Worm (Caenorhabditis elegans) whole organism, early embryonic: ENCODE results near the gene F46F5.7.

Experiments
- B0310.2 ChIP-seq: sonication (generic microtip); optimal IDR thresholded peaks from 2 replicates; lab custom pipeline; 2016; ENCODE audit warnings: mild to moderate bottlenecking, missing genetic modification characterization, missing compliant biosample characterization
- F13C5.2 ChIP-seq: sonication (generic microtip); optimal IDR thresholded peaks from 2 replicates; lab custom pipeline; 2017; ENCODE audit warnings: mild to moderate bottlenecking, missing genetic modification characterization, inconsistent platforms, missing compliant biosample characterization
- aly-1 ChIP-seq: sonication (generic microtip); optimal IDR thresholded peaks from 2 replicates; lab custom pipeline; 2016; ENCODE audit warnings: missing genetic modification characterization, missing compliant biosample characterization
- ama-1 ChIP-seq: fragments of 150-350 bp; optimal IDR thresholded peaks from 2 replicates; lab custom pipeline; 2014
- ceh-13 ChIP-seq: fragments of 200-800 bp; sonication (Bioruptor generic); optimal IDR thresholded peaks from 2 replicates; lab custom pipeline; 2018; ENCODE audit warnings: mild to moderate bottlenecking, missing genetic modification characterization, missing compliant biosample characterization
- ceh-36 ChIP-seq: sonication (generic microtip); optimal IDR thresholded peaks from 2 replicates; lab custom pipeline; 2016; ENCODE audit warnings: missing genetic modification characterization, inconsistent platforms, missing compliant biosample characterization
- ets-7 ChIP-seq: sonication (generic microtip); optimal IDR thresholded peaks from 2 replicates; lab custom pipeline; 2016; ENCODE audit warnings: missing genotype, missing genetic modification characterization, missing compliant biosample characterization
- flt-1 ChIP-seq: fragments of 200-800 bp; sonication (Bioruptor generic); IDR thresholded peaks from 2 replicates; pipeline ENCODE4 v1.3.6; 2022; ENCODE audit warnings: missing genetic modification characterization, missing compliant biosample characterization
- hmbx-1 ChIP-seq: sonication (generic microtip); optimal IDR thresholded peaks from 2 replicates; lab custom pipeline; 2016; ENCODE audit warnings: mild to moderate bottlenecking, missing genetic modification characterization, missing compliant biosample characterization
- hmg-4 ChIP-seq: fragments of 200-800 bp; sonication (Bioruptor generic); optimal IDR thresholded peaks from 2 replicates; lab custom pipeline; 2018; ENCODE audit warnings: mild to moderate bottlenecking, missing genetic modification characterization, missing compliant biosample characterization
- hnd-1 ChIP-seq: sonication (generic microtip); optimal IDR thresholded peaks from 2 replicates; lab custom pipeline; 2016; ENCODE audit warnings: missing genetic modification characterization, missing compliant biosample characterization
- pes-1 ChIP-seq: fragments of 200-800 bp; sonication (Bioruptor generic); IDR thresholded peaks from 2 replicates; pipeline ENCODE4 v1.3.6; 2022; ENCODE audit warnings: missing genetic modification reagents, missing genetic modification characterization, missing compliant biosample characterization
- scrt-1 ChIP-seq: fragments of 200-800 bp; sonication (Bioruptor generic); IDR thresholded peaks from 2 replicates; pipeline ENCODE4 v1.3.6; 2022; ENCODE audit warnings: missing genetic modification characterization, missing compliant biosample characterization
- sea-1 ChIP-seq: fragments of 200-800 bp; sonication (Bioruptor generic); conservative IDR thresholded peaks from 2 replicates; pipeline ENCODE4 v1.3.6; 2022; ENCODE audit warnings: missing genetic modification characterization, missing compliant biosample characterization
- tbx-11 ChIP-seq: fragments of 200-800 bp; sonication (Bioruptor generic); IDR thresholded peaks from 2 replicates; pipeline ENCODE4 v1.3.6; 2022; ENCODE audit warnings: missing genetic modification characterization, missing compliant biosample characterization
- tbx-37 ChIP-seq: fragments of 200-800 bp; sonication (Bioruptor generic); conservative IDR thresholded peaks from 2 replicates; pipeline ENCODE4 v1.3.6; 2022; ENCODE audit warnings: missing genetic modification reagents, missing genetic modification characterization, missing compliant biosample characterization
- tra-4 ChIP-seq: sonication (generic microtip); optimal IDR thresholded peaks from 2 replicates; lab custom pipeline; 2017; ENCODE audit warnings: missing genetic modification characterization, missing compliant biosample characterization

F46F5.7 gene

DNA sequence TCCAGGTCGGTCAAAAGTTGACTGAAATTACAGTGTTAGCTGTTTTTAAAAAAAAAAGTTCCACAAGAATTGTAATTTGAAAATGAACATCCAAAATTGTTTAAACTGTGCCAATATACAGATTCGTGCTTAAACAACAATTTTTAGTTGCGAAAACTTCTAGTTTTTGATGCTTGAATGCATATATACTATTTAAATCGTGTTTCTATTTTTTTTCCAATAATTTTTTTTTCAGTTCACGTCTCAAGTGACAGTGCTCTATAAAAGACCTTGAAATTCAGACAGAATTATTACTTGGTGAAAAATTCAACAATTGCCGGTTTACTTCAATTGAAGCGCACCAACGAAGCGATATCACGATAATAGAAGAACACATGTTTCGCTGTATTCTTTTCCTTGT, 33.5 kb downstream of the F46F5.7 start, which contains the start of gene F46F5.16:
Gene F46F5.16 (plus strand): TSS at position 301 of the 400 bp plus-strand sequence.
- TF ChIP-seq ets-7 (tag; lab: Kevin White, UChicago) (no peak), flt-1 (GFP tag; lab: Robert Waterston, UW) (no peak), ceh-36 (tag; lab: Kevin White, UChicago) (no peak), tbx-11 (GFP tag; lab: Robert Waterston, UW) (no peak), tbx-37 (GFP tag; lab: Robert Waterston, UW) (no peak), hmbx-1 (tag; lab: Kevin White, UChicago) (no peak), hmg-4 (GFP tag; lab: Kevin White, UChicago) (no peak)

DNA sequence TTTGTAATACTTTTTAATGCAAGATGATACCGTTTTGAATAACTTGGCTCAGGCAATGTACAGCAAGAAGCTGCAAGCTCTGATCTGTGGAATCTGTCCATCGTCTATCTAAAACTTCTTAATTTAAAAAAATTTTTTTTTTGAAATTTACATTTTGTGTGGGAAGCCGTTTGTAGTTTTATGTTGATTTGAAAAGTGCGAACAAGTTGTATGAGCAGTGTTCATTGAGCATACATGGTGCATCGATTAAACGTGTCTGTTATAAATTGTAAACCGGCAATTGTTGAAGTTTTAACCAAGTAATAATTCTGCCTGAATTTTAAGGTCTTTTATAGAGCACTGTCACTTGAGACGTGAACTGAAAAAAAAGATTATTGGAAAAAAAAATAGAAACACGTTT, 36.9 kb downstream of the F46F5.7 start, which contains the start of gene Y39F10A.6:
Gene Y39F10A.6 (minus strand): TSS at position 101 of the 400 bp plus-strand sequence.
- no peak for TF ChIP-seq hnd-1 (tag; lab: Kevin White, UChicago)
- TF ChIP-seq pes-1, result no peak
- no peak for TF ChIP-seq tbx-11 (GFP tag; lab: Robert Waterston, UW)
- no peak for TF ChIP-seq F13C5.2 (tag; lab: Kevin White, UChicago)
- no peak for TF ChIP-seq flt-1 (GFP tag; lab: Robert Waterston, UW)
- TF ChIP-seq hmg-4 (GFP tag; lab: Kevin White, UChicago), result no peak
- no peak for TF ChIP-seq hmbx-1 (tag; lab: Kevin White, UChicago)
- no peak for TF ChIP-seq B0310.2 (tag; lab: Kevin White, UChicago)
- no peak for TF ChIP-seq tra-4 (tag; lab: Kevin White, UChicago)
- no peak for TF ChIP-seq ceh-36 (tag; lab: Kevin White, UChicago)
- TF ChIP-seq sea-1, result no peak
- no peak for TF ChIP-seq ama-1

ce11 chrII:782903-783302, 37.5 kb downstream of the F46F5.7 start, which contains the start of gene Y39F10A.3:
Gene Y39F10A.3 (minus strand): TSS chrII:783003.
- TF ChIP-seq pes-1, result no peak
- no peak for TF ChIP-seq aly-1 (tag; lab: Kevin White, UChicago)
- TF ChIP-seq ceh-13 (GFP tag; lab: Kevin White, UChicago), result no peak
- TF ChIP-seq ets-7 (tag; lab: Kevin White, UChicago), result no peak
- no peak for TF ChIP-seq tbx-11 (GFP tag; lab: Robert Waterston, UW)
- TF ChIP-seq scrt-1 (GFP tag; lab: Robert Waterston, UW), result no peak
- TF ChIP-seq ceh-36 (tag; lab: Kevin White, UChicago), result no peak
- TF ChIP-seq hmbx-1 (tag; lab: Kevin White, UChicago), result no peak
- TF ChIP-seq ama-1, result no peak
- TF ChIP-seq hmg-4 (GFP tag; lab: Kevin White, UChicago), result no peak
- no peak for TF ChIP-seq sea-1
- TF ChIP-seq hnd-1 (tag; lab: Kevin White, UChicago), result no peak
- no peak for TF ChIP-seq tbx-37 (GFP tag; lab: Robert Waterston, UW)
- TF ChIP-seq B0310.2 (tag; lab: Kevin White, UChicago), result no peak
- TF ChIP-seq tra-4 (tag; lab: Kevin White, UChicago), result no peak
- no peak for TF ChIP-seq flt-1 (GFP tag; lab: Robert Waterston, UW)
- no peak for TF ChIP-seq F13C5.2 (tag; lab: Kevin White, UChicago)

DNA sequence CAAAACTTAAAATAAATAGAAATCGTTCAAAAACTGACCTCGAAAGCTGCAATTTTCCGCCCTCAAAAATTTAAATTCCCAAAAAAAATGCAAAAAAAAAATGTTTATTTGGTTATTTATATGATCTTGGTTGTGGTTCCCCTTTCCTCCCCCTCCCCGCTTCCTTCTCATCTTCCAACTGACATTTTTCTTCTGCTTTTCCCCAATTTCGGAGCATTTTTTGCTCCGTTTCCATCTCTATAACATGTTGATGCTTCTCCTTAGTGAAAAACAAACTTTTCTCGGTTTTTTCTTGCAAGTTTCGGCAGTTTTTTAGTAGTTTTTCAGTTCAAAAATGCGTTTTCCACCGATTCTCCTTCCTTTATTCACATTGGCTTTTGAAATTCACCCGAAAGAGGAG, 45.4 kb downstream of the F46F5.7 start, which contains the start of gene Y39F10A.1:
Gene Y39F10A.1 (plus strand): TSS at position 301 of the 400 bp plus-strand sequence.
- TF ChIP-seq aly-1 (tag; lab: Kevin White, UChicago) (no peak), ama-1 (no peak), tra-4 (tag; lab: Kevin White, UChicago) (no peak), scrt-1 (GFP tag; lab: Robert Waterston, UW) (no peak), flt-1 (GFP tag; lab: Robert Waterston, UW) (no peak), ceh-36 (tag; lab: Kevin White, UChicago) (no peak), tbx-37 (GFP tag; lab: Robert Waterston, UW) (no peak), hmbx-1 (tag; lab: Kevin White, UChicago) (no peak), hmg-4 (GFP tag; lab: Kevin White, UChicago) (no peak), pes-1 (no peak), tbx-11 (GFP tag; lab: Robert Waterston, UW) (no peak), ceh-13 (GFP tag; lab: Kevin White, UChicago) (no peak), B0310.2 (tag; lab: Kevin White, UChicago) (no peak)

- TF ChIP-seq flt-1 (GFP tag; lab: Robert Waterston, UW) (no peak), pes-1 (no peak), ceh-13 (GFP tag; lab: Kevin White, UChicago) (no peak), tbx-11 (GFP tag; lab: Robert Waterston, UW) (no peak), ceh-36 (tag; lab: Kevin White, UChicago) (no peak), ets-7 (tag; lab: Kevin White, UChicago) (no peak), hmbx-1 (tag; lab: Kevin White, UChicago) (no peak), scrt-1 (GFP tag; lab: Robert Waterston, UW) (no peak), ama-1 (no peak), tbx-37 (GFP tag; lab: Robert Waterston, UW) (no peak), F13C5.2 (tag; lab: Kevin White, UChicago) (no peak), hnd-1 (tag; lab: Kevin White, UChicago) (no peak), aly-1 (tag; lab: Kevin White, UChicago) (no peak), hmg-4 (GFP tag; lab: Kevin White, UChicago) (no peak), B0310.2 (tag; lab: Kevin White, UChicago) (no peak), tra-4 (tag; lab: Kevin White, UChicago) (no peak), sea-1 (no peak)
These were observed 46.6 kb downstream of the F46F5.7 start for ce11 chrII:773830-774229.

- TF ChIP-seq sea-1 (no peak), scrt-1 (GFP tag; lab: Robert Waterston, UW) (no peak), F13C5.2 (tag; lab: Kevin White, UChicago) (no peak), ceh-36 (tag; lab: Kevin White, UChicago) (no peak), tra-4 (tag; lab: Kevin White, UChicago) (no peak), tbx-37 (GFP tag; lab: Robert Waterston, UW) (no peak), ets-7 (tag; lab: Kevin White, UChicago) (no peak), tbx-11 (GFP tag; lab: Robert Waterston, UW) (no peak), ama-1 (no peak), flt-1 (GFP tag; lab: Robert Waterston, UW) (no peak), aly-1 (tag; lab: Kevin White, UChicago) (no peak), B0310.2 (tag; lab: Kevin White, UChicago) (no peak), hnd-1 (tag; lab: Kevin White, UChicago) (no peak), hmbx-1 (tag; lab: Kevin White, UChicago) (no peak), pes-1 (no peak), hmg-4 (GFP tag; lab: Kevin White, UChicago) (no peak), ceh-13 (GFP tag; lab: Kevin White, UChicago) (no peak)
These were observed 50.2 kb downstream of the F46F5.7 start, which contains the start of gene C08G5.6 for ce11 chrII:770253-770652. Gene C08G5.6 (plus strand): TSS chrII:770553.
